Fruit fly (Drosophila melanogaster) ovary, adult (tissue): ENCODE results near the gene CG4607.

ENCODE experiments used
- CG17801 ChIP-seq: fragments of 200-800 bp; optimal IDR thresholded peaks from 2 replicates; lab custom pipeline; 2019; ENCODE audit warnings: missing biosample characterization, mild to moderate bottlenecking, missing genetic modification characterization, moderate library complexity; ENCODE audit not compliant: partially characterized antibody

CG4607 gene

DNA sequence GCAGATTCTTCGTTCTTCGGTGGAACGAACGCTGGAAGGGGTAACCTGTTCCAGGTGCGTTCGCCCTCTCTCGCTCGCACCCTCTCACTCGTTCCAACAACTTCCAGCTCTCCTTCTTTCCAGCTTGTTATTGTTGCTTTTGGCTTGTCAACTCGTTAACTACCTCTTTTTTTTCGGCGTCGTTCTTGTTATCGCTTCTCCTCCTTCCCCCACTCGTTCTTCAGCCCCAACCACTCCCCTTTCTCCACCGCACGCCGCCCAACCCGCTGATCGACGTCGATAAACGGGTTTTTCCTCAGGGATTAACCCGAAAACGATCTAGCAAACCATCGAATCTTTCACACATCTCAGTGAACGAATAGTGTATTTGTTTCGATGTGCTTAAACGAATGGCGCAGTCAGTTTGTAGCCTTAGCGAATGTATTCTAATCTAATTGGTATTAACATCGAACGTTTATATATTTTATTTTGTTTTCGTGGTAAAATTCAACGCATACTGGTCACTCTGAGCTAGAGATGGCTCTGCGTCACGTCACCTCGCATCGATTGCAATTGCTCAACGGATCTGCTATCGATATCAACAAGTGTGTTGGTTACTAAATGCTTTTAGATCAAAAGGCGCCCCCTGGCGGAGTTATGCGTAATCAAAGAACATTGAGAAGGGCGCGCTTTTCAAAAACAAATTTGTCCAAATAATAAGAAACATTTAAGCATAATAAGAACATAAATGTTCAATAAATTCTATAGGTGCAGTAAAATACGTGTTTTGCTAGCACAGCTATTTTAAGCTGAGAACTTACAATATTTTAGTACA, 40.8 kb downstream of the CG4607 start, which contains the start of gene fz4:
TSS of gene fz4 (minus strand) at position 529 of the 814 bp plus-strand sequence.
- peak; percentile 23 for TF ChIP-seq CG17801

DNA sequence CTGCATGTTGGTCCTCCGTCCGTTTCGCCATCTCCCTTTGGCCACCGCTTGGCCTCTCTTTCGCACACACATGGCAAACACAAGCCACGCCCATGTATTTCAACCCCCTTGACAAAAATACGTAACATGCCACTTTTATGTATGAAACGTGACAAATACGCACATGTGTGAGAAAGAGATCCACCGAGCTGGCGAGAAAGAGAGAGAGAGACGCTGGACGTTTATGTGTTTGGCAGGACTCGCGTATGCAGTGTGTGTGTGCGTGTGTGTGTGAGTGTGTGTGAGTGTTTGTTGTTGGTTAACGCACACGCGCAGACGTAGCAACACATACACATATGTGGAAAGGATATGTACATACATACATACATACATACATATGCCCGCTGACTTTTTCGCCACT, 41.7 kb downstream of the CG4607 start:
- TF ChIP-seq CG17801, result no peak

DNA sequence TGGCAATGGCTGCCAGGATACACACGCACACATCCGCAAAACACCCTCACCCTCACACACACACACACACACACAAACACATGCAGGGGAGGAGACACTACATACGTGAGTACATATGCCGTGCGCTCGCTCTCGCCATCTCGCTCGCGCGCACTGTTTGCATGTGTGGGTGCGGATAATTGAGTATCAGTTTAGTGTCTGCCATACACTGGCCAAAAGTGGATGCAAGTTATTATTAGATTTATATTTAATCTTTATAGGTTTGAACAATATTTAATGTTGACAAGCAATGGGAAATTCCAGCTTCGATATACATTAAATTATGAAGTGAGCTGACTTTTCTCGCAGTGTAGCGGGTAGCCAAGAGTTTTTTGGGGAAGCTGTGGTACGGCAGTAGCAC, 48.5 kb downstream of the CG4607 start:
- TF ChIP-seq CG17801, result no peak

DNA sequence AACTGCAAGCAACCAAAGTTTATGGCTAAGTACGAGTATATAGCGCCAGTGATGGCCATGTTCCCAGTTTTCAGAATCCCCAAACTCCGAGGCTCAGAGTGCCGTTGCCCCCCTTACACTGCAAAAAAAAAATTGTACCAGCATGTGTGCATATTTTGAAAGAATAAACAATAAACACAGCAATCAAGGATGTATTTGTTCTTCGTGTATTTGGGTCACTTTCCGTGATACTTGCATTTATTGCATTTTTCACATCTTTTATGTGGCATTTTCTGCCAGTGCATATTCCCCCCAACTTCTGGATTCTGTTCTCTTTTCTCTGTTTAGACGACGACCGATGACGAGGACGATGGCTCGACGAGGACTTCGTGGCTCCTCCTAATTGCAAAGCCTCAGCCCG, 51.0 kb downstream of the CG4607 start:
- no peak for TF ChIP-seq CG17801

DNA sequence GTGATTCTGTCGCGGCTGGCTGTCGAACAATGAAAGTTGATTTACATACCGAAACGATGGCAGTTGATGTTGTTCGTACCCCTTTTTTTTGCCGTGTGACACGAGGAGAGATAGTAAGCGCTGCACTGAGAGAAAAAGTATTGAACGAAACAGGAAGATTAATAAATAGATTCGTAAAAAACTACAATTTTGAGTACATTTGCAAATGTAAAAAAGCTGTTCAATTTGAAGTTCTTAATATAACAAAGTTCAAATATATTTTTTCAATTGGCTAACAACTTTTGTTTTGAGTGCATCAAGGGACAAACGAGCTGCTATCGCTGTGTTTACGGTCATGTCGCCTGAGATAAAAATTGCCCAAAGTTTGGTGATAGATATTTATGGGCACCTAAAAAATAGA, 52.8 kb downstream of the CG4607 start:
- TF ChIP-seq CG17801, result no peak
